Worm (Caenorhabditis elegans) whole organism, late embryonic: ENCODE measurements around the gene F31D5.7.

ENCODE experiments used
- ceh-31 ChIP-seq: sonication (generic microtip); optimal IDR thresholded peaks from 2 replicates; lab custom pipeline; 2016; ENCODE audit warnings: missing genetic modification characterization, missing compliant biosample characterization
- nfya-1 ChIP-seq: sonication (generic microtip); optimal IDR thresholded peaks from 2 replicates; lab custom pipeline; 2017; ENCODE audit warnings: missing genetic modification characterization, mild to moderate bottlenecking, missing compliant biosample characterization, antibody characterized with exemption, moderate library complexity
- nhr-11 ChIP-seq: fragments of 150-350 bp; optimal IDR thresholded peaks from 2 replicates; lab custom pipeline; 2014; ENCODE audit warnings: missing biosample characterization, missing genetic modification characterization
- unc-55 ChIP-seq: sonication (generic microtip); optimal IDR thresholded peaks from 2 replicates; lab custom pipeline; 2017; ENCODE audit warnings: missing biosample characterization, missing genetic modification reagents, missing genetic modification characterization

DNA sequence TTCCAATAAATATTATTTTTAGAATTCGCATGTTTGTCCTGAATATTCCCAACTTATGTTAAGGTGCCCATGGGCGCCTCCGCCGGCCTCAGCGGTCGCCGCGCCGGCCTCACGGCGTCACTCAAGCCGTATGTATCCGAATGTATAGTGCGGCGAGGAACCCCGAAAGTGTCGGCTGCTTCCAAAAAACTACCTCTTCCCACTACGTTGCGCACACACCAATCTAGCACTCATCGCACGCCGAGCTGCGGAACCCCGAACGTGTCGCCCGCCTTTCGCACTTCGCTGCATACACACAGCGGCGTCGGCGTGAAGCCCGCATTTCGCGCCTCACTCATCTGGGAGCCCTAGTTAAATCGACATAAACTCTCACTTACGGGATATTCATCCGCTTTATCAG lies 43.4 kb upstream of the F31D5.7 start:
- no peak for TF ChIP-seq nfya-1 (tag; lab: Kevin White, UChicago)
- TF ChIP-seq ceh-31 (tag; lab: Kevin White, UChicago) = no peak
- TF ChIP-seq nhr-11 (tag; lab: Kevin White, UChicago) = no peak
- no peak for TF ChIP-seq unc-55 (GFP tag; lab: Kevin White, UChicago)
